Fruit fly (Drosophila melanogaster): Measurements from ENCODE around the gene Mp.
A peak's percentile ranks its signal among the peaks of the same experiment; 100 is the strongest.

Mp gene

dm6 chr3L:6964488-6965152 lies 34.0 kb upstream of the Mp start, which contains the start of gene sgl (continued):
- TF ChIP-seq Trl (optimal IDR thresholded peaks at IDR 0.05) (peak in 1 of 2 experiments; percentile 55), Trl (GFP tag; optimal IDR thresholded peaks at IDR 0.05) (no peak), HmgD (GFP tag; optimal IDR thresholded peaks at IDR 0.05) (peak; percentile 73), Opbp (GFP tag; IDR thresholded peaks at IDR 0.05; ENCODE audit: partially characterized antibody) (peak; percentile 76), lola (GFP tag; optimal IDR thresholded peaks at IDR 0.05) (no peak), lmd (GFP tag; IDR thresholded peaks at IDR 0.05) (no peak), lov (optimal IDR thresholded peaks at IDR 0.05) (no peak), lov (GFP tag; IDR thresholded peaks at IDR 0.05) (0 out of 3 replicates have a peak, but pooled peaks have one; percentile 23), CG16863 (GFP tag; optimal IDR thresholded peaks at IDR 0.05) (no peak), Mad (GFP tag; optimal IDR thresholded peaks at IDR 0.05) (peak; percentile 62), onecut (GFP tag; IDR thresholded peaks at IDR 0.05) (peak; percentile 73), fd3F (GFP tag; optimal IDR thresholded peaks at IDR 0.05) (no peak), scrt (GFP tag; optimal IDR thresholded peaks at IDR 0.05) (peak; percentile 53), Tbp (GFP tag; optimal IDR thresholded peaks at IDR 0.05) (no peak), CG4424 (GFP tag; optimal IDR thresholded peaks at IDR 0.05) (peak; percentile 19), CG15073 (GFP tag; optimal IDR thresholded peaks at IDR 0.05) (no peak), NfI (GFP tag; optimal IDR thresholded peaks at IDR 0.05) (peak; percentile 14), MTF-1 (GFP tag; optimal IDR thresholded peaks at IDR 0.05; ENCODE audit: borderline replicate concordance) (peak; percentile 56), CG15479 (GFP tag; optimal IDR thresholded peaks at IDR 0.05) (peak; percentile 42), Asciz (GFP tag; optimal IDR thresholded peaks at IDR 0.05) (no peak), Pdp1 (GFP tag; optimal IDR thresholded peaks at IDR 0.05) (peak; percentile 4 to 45), jumu (GFP tag; optimal IDR thresholded peaks at IDR 0.05) (no peak), peb (GFP tag; IDR thresholded peaks at IDR 0.05) (no peak), HLH3B (GFP tag; IDR thresholded peaks at IDR 0.05) (0 out of 2 replicates have a peak, but pooled peaks have one; percentile 20), da (GFP tag; optimal IDR thresholded peaks at IDR 0.05) (no peak), Hand (GFP tag; optimal IDR thresholded peaks at IDR 0.05) (no peak), CG13123 (GFP tag; optimal IDR thresholded peaks at IDR 0.05) (no peak), ab (GFP tag; optimal IDR thresholded peaks at IDR 0.05) (no peak), CG12071 (GFP tag; optimal IDR thresholded peaks at IDR 0.05) (peak; percentile 3), Jarid2 (GFP tag; optimal IDR thresholded peaks at IDR 0.05) (peak; percentile 100), HHEX (GFP tag; optimal IDR thresholded peaks at IDR 0.05) (peak; percentile 39), Deaf1 (tag; optimal IDR thresholded peaks at IDR 0.05) (peak; percentile 99), Camta (GFP tag; optimal IDR thresholded peaks at IDR 0.05) (peak; percentile 56), Stat92E (GFP tag; optimal IDR thresholded peaks at IDR 0.05) (peak in 1 of 3 experiments; percentile 74), dimm (GFP tag; IDR thresholded peaks at IDR 0.05) (no peak), CG17829 (tag; optimal IDR thresholded peaks at IDR 0.05) (peak; percentile 67), Med (GFP tag) (peak; percentile 91), inv (GFP tag; IDR thresholded peaks at IDR 0.05; ENCODE audit: partially characterized antibody) (peak; percentile 25; the same call in 1 of the 2 replicates), CG1603 (tag; optimal IDR thresholded peaks at IDR 0.05) (peak; percentile 38), pzg (GFP tag; optimal IDR thresholded peaks at IDR 0.05) (peak; percentile 82), bowl (GFP tag; IDR thresholded peaks at IDR 0.05) (0 out of 2 replicates have a peak, but pooled peaks have one; percentile 26), Antp (GFP tag; optimal IDR thresholded peaks at IDR 0.05) (peak; percentile 35), sd (tag; optimal IDR thresholded peaks at IDR 0.05) (no peak), E2f2 (GFP tag; IDR thresholded peaks at IDR 0.05) (peak; percentile 66), lilli (GFP tag; optimal IDR thresholded peaks at IDR 0.05) (peak; percentile 20), CG4707 (GFP tag; optimal IDR thresholded peaks at IDR 0.05) (peak; percentile 3), Gug (GFP tag; IDR thresholded peaks at IDR 0.05) (peak; percentile 54; the same call in 2 of the 4 replicates), CG4854 (GFP tag; optimal IDR thresholded peaks at IDR 0.05) (peak; percentile 1), hbn (GFP tag; IDR thresholded peaks at IDR 0.05; ENCODE audit: partially characterized antibody) (0 out of 2 replicates have a peak, but pooled peaks have one; percentile 23)
